Worm (Caenorhabditis elegans) whole organism, young adult: ENCODE measurements around the gene his-48.

Experiments used
- B0019.2 ChIP-seq: fragments of 200-800 bp; sonication (Bioruptor generic); conservative IDR thresholded peaks from 2 replicates; pipeline ENCODE4 v1.3.6; 2022; ENCODE audit warnings: missing genetic modification reagents, missing genetic modification characterization, missing compliant biosample characterization
- B0035.1 ChIP-seq: sonication (generic microtip); optimal IDR thresholded peaks from 2 replicates; lab custom pipeline; 2016; ENCODE audit warnings: missing genetic modification characterization, mild to moderate bottlenecking, missing compliant biosample characterization, missing genotype, missing genetic modification reagents
- C17E4.6 ChIP-seq: fragments of 200-800 bp; sonication (Bioruptor generic); IDR thresholded peaks from 2 replicates; pipeline ENCODE4 v1.3.6; 2022; ENCODE audit warnings: missing genetic modification reagents, missing genetic modification characterization, missing compliant biosample characterization
- F23B12.7 ChIP-seq: sonication (generic microtip); optimal IDR thresholded peaks from 2 replicates; lab custom pipeline; 2017; ENCODE audit warnings: missing genetic modification characterization, mild to moderate bottlenecking, missing compliant biosample characterization, antibody characterized with exemption, moderate library complexity; ENCODE audit not compliant: insufficient read depth
- F33H1.4 ChIP-seq: fragments of 200-800 bp; sonication (Bioruptor generic); IDR thresholded peaks from 2 replicates; pipeline ENCODE4 v1.3.6; 2022; ENCODE audit warnings: missing genetic modification reagents, missing genetic modification characterization, missing compliant biosample characterization
- K12H6.12 ChIP-seq: fragments of 200-800 bp; sonication (Bioruptor generic); optimal IDR thresholded peaks from 2 replicates; lab custom pipeline; 2018; ENCODE audit warnings: mild to moderate bottlenecking, missing genetic modification characterization, missing compliant biosample characterization
- T26A5.8 ChIP-seq: sonication (generic microtip); optimal IDR thresholded peaks from 2 replicates; lab custom pipeline; 2016; ENCODE audit warnings: missing genetic modification characterization, missing compliant biosample characterization
- Y95B8A.8 ChIP-seq: fragments of 200-800 bp; sonication (Bioruptor generic); IDR thresholded peaks from 2 replicates; pipeline ENCODE4 v1.3.6; 2022; ENCODE audit warnings: missing genetic modification reagents, missing genetic modification characterization, missing compliant biosample characterization
- ZK185.1 ChIP-seq: sonication (generic microtip); optimal IDR thresholded peaks from 2 replicates; lab custom pipeline; 2016; ENCODE audit warnings: mild to moderate bottlenecking, missing genetic modification characterization, missing compliant biosample characterization; ENCODE audit not compliant: poor library complexity, severe bottlenecking
- atf-7 ChIP-seq: sonication (generic microtip); optimal IDR thresholded peaks from 2 replicates; lab custom pipeline; 2017; ENCODE audit warnings: mild to moderate bottlenecking, missing genetic modification characterization, missing compliant biosample characterization
- athp-1 ChIP-seq: sonication (generic microtip); optimal IDR thresholded peaks from 2 replicates; lab custom pipeline; 2017; ENCODE audit warnings: mild to moderate bottlenecking, missing genetic modification characterization, missing compliant biosample characterization
- attf-3 ChIP-seq: fragments of 200-800 bp; sonication (Bioruptor generic); conservative IDR thresholded peaks from 2 replicates; pipeline ENCODE4 v1.3.6; 2022; ENCODE audit warnings: missing genetic modification reagents, missing genetic modification characterization, missing compliant biosample characterization
- cebp-1 ChIP-seq, 2 experiments: fragments of 200-800 bp in 1 of 2; sonication (Bioruptor generic) in 1 of 2; sonication (generic microtip) in 1 of 2; IDR thresholded peaks in 1 of 2; optimal IDR thresholded peaks in 1 of 2; 2 replicates each; pipeline versions ENCODE4 v1.3.6 to Lab custom; 2017 to 2022; ENCODE audit warnings: missing compliant biosample characterization in 2 of 2, missing genetic modification characterization in 2 of 2, mild to moderate bottlenecking in 1 of 2, missing genetic modification reagents in 1 of 2, moderate library complexity in 1 of 2
- ceh-27 ChIP-seq: fragments of 200-800 bp; sonication (Bioruptor generic); optimal IDR thresholded peaks from 2 replicates; lab custom pipeline; 2018; ENCODE audit warnings: mild to moderate bottlenecking, missing genetic modification characterization, moderate library complexity, missing compliant biosample characterization
- ceh-79 ChIP-seq: sonication (generic microtip); optimal IDR thresholded peaks from 2 replicates; lab custom pipeline; 2017; ENCODE audit warnings: mild to moderate bottlenecking, missing genetic modification characterization, missing compliant biosample characterization
- ceh-91 ChIP-seq: fragments of 200-800 bp; sonication (Bioruptor generic); IDR thresholded peaks from 2 replicates; pipeline ENCODE4 v1.3.6; 2022; ENCODE audit warnings: missing genetic modification reagents, missing genetic modification characterization, missing compliant biosample characterization
- ets-4 ChIP-seq: fragments of 200-800 bp; sonication (Bioruptor generic); optimal IDR thresholded peaks from 2 replicates; lab custom pipeline; 2018; ENCODE audit warnings: mild to moderate bottlenecking, missing genetic modification characterization, missing compliant biosample characterization
- gei-17 ChIP-seq: fragments of 200-800 bp; sonication (Bioruptor generic); optimal IDR thresholded peaks from 2 replicates; lab custom pipeline; 2018; ENCODE audit warnings: mild to moderate bottlenecking, missing genetic modification characterization, missing compliant biosample characterization
- hsf-1 ChIP-seq: fragments of 200-800 bp; sonication (Bioruptor generic); IDR thresholded peaks from 2 replicates; pipeline ENCODE4 v1.3.6; 2022; ENCODE audit warnings: missing genetic modification reagents, missing genetic modification characterization, missing compliant biosample characterization
- let-607 ChIP-seq, 2 experiments: fragments of 200-800 bp in 1 of 2; sonication (Bioruptor generic) in 1 of 2; sonication (generic microtip) in 1 of 2; optimal IDR thresholded peaks; 2 replicates each; lab custom pipeline; 2016 to 2018; ENCODE audit warnings: mild to moderate bottlenecking in 2 of 2, missing compliant biosample characterization in 2 of 2, missing genetic modification characterization in 2 of 2, moderate library complexity in 2 of 2, missing genotype in 1 of 2
- lin-35 ChIP-seq, 3 experiments: fragments of 150-350 bp in 2 of 3; sonication (generic microtip) in 1 of 3; optimal IDR thresholded peaks; 2 replicates each; lab custom pipeline; 2014 to 2018; ENCODE audit warnings: missing biosample characterization in 3 of 3, missing genetic modification characterization in 3 of 3, missing genetic modification reagents in 3 of 3
- lin-40 ChIP-seq: sonication (generic microtip); optimal IDR thresholded peaks from 2 replicates; lab custom pipeline; 2016; ENCODE audit warnings: missing genetic modification characterization, mild to moderate bottlenecking, missing compliant biosample characterization, missing genotype, missing genetic modification reagents
- lin-54 ChIP-seq: fragments of 200-800 bp; sonication (Bioruptor generic); optimal IDR thresholded peaks from 2 replicates; lab custom pipeline; 2018; ENCODE audit warnings: mild to moderate bottlenecking, missing genetic modification characterization, missing compliant biosample characterization
- lsy-27 ChIP-seq: sonication (generic microtip); optimal IDR thresholded peaks from 2 replicates; lab custom pipeline; 2017; ENCODE audit warnings: missing genetic modification characterization, mild to moderate bottlenecking, missing compliant biosample characterization, antibody characterized with exemption, missing genotype, borderline replicate concordance; ENCODE audit not compliant: insufficient read depth
- madf-3 ChIP-seq: fragments of 200-800 bp; sonication (Bioruptor generic); IDR thresholded peaks from 2 replicates; pipeline ENCODE4 v1.3.6; 2022; ENCODE audit warnings: missing genetic modification reagents, missing genetic modification characterization, missing compliant biosample characterization
- mcd-1 ChIP-seq: fragments of 200-800 bp; sonication (Bioruptor generic); IDR thresholded peaks from 2 replicates; pipeline ENCODE4 v1.3.6; 2022; ENCODE audit warnings: missing genetic modification reagents, missing genetic modification characterization, missing compliant biosample characterization
- mel-28 ChIP-seq: sonication (generic microtip); optimal IDR thresholded peaks from 2 replicates; lab custom pipeline; 2016; ENCODE audit warnings: borderline replicate concordance, mild to moderate bottlenecking, missing genetic modification characterization, missing compliant biosample characterization
- nfya-2 ChIP-seq: fragments of 200-800 bp; sonication (Bioruptor generic); IDR thresholded peaks from 2 replicates; pipeline ENCODE4 v1.3.6; 2022; ENCODE audit warnings: missing genetic modification reagents, missing genetic modification characterization, missing compliant biosample characterization
- nfyb-1 ChIP-seq: fragments of 200-800 bp; sonication (Bioruptor generic); IDR thresholded peaks from 2 replicates; pipeline ENCODE4 v1.3.6; 2022; ENCODE audit warnings: missing genetic modification reagents, missing genetic modification characterization, missing compliant biosample characterization
- nhr-179 ChIP-seq: sonication (generic microtip); optimal IDR thresholded peaks from 2 replicates; lab custom pipeline; 2016; ENCODE audit warnings: mild to moderate bottlenecking, missing genetic modification characterization, missing compliant biosample characterization
- nhr-27 ChIP-seq: fragments of 200-800 bp; sonication (Bioruptor generic); optimal IDR thresholded peaks from 2 replicates; lab custom pipeline; 2018; ENCODE audit warnings: mild to moderate bottlenecking, missing genetic modification characterization, moderate library complexity, missing compliant biosample characterization
- repo-1 ChIP-seq: sonication (generic microtip); optimal IDR thresholded peaks from 2 replicates; lab custom pipeline; 2017; ENCODE audit warnings: mild to moderate bottlenecking, missing genetic modification characterization, missing compliant biosample characterization
- snpc-4 ChIP-seq, 5 experiments: fragments of 150-350 bp in 1 of 5; sonication (generic microtip) in 4 of 5; optimal IDR thresholded peaks; 2 replicates each; lab custom pipeline; 2014 to 2018; ENCODE audit warnings: missing genetic modification characterization in 5 of 5, missing biosample characterization in 3 of 5, antibody characterized with exemption in 2 of 5, mild to moderate bottlenecking in 2 of 5, missing compliant biosample characterization in 2 of 5, missing genotype in 2 of 5, moderate library complexity in 2 of 5, missing genetic modification reagents in 1 of 5
- tbx-9 ChIP-seq: sonication (generic microtip); optimal IDR thresholded peaks from 2 replicates; lab custom pipeline; 2016; ENCODE audit warnings: borderline replicate concordance, missing genetic modification characterization, inconsistent platforms, missing compliant biosample characterization
- tlf-1 ChIP-seq: fragments of 200-800 bp; sonication (Bioruptor generic); optimal IDR thresholded peaks from 2 replicates; lab custom pipeline; 2018; ENCODE audit warnings: mild to moderate bottlenecking, missing genetic modification characterization, missing compliant biosample characterization
- unc-130 ChIP-seq: sonication (generic microtip); optimal IDR thresholded peaks from 2 replicates; lab custom pipeline; 2016; ENCODE audit warnings: missing genetic modification reagents, missing genetic modification characterization, missing compliant biosample characterization
- ztf-18 ChIP-seq: sonication (generic microtip); optimal IDR thresholded peaks from 2 replicates; lab custom pipeline; 2016; ENCODE audit warnings: missing genotype, mild to moderate bottlenecking, missing genetic modification characterization, missing compliant biosample characterization
- ztf-26 ChIP-seq: sonication (generic microtip); optimal IDR thresholded peaks from 2 replicates; lab custom pipeline; 2017; ENCODE audit warnings: missing genetic modification characterization, missing compliant biosample characterization
- ztf-28 ChIP-seq: fragments of 200-800 bp; sonication (Bioruptor generic); IDR thresholded peaks from 2 replicates; pipeline ENCODE4 v1.3.6; 2022; ENCODE audit warnings: missing genetic modification reagents, missing genetic modification characterization, missing compliant biosample characterization

Gene his-48

DNA sequence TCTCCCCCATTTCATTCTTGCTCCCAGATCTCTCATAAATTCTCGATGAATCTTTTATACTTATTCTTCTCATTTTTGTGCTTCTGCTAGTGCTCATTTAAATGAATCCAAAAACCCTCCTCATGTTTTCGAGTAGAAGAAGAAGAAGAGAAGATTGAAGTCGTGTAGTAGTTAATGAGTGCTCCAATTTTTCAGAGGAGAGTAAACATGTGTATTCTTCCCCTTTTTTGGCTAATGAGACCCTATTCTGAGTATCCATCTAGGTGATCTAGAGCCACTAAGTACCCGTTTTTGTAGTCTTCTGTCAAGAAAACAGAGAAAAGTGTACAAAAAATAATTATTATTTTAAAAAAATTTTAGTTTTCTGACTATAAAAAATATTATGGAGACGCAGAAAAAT, 27.0 kb downstream of the his-48 start:
- TF ChIP-seq F23B12.7 (no peak), C17E4.6 (no peak), ztf-26 (tag; lab: Kevin White, UChicago) (no peak), lin-54 (GFP tag; lab: Kevin White, UChicago) (no peak), nfya-2 (GFP tag; lab: Robert Waterston, UW) (no peak), snpc-4 (GFP tag; optimal IDR thresholded peaks at IDR 0.05; lab: Kevin White, UChicago) (no peak), snpc-4 (tag; optimal IDR thresholded peaks at IDR 0.05; lab: Kevin White, UChicago) (no peak), mcd-1 (GFP tag; lab: Robert Waterston, UW) (no peak)

DNA sequence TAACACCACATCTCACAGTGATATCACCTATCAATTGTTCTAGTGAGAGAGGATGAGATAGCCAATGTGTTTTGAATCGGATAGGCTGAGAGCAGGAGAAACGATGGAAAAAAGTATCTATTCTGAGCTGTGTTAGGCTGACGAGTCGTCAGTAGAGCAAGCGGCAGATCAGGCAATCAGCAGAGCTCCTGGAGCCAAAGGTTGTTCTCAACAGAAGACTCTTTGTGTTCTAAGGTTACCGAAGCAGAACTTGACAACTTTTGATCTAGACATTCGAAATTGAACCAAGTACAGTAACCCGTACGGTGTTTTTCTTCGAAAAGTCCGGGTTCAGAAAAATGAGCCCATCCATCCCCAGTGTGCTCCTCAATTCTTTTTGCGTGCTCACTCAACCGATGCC, 28.2 kb downstream of the his-48 start:
- TF ChIP-seq lin-35 (GFP tag; optimal IDR thresholded peaks at IDR 0.05; lab: Kevin White, UChicago): no peak

DNA sequence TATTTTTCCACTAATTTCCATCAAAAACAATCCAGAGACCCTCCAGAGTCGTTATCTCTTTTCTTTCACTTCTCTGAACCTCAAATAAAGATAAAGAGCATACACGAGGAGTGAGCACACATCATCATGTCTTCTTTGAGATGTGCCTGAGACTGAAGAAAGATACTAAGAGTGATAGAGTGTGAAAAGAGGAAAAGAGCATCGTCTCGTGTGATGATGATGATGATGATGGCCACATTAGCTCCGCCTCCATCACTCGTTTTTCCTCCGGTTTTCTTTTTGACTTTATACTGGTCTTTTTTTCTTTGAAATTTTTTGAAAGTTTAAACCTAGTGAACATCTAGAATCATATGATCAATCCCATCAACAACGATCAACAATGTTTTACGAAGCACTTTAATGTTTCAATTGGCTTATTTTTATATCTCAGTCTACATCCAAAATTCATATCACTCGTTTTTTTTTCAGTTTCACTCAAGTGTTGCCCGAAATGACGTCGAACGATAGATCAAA, 29.5 kb downstream of the his-48 start, which contains the start of gene T01G1.2:
TSS of gene T01G1.2 (plus strand) at position 463 of the 513 bp plus-strand sequence.
- TF ChIP-seq ceh-91 (GFP tag; lab: Robert Waterston, UW) (no peak), tbx-9 (tag; lab: Kevin White, UChicago) (no peak), ztf-18 (tag; lab: Kevin White, UChicago) (no peak), B0035.1 (tag; lab: Kevin White, UChicago) (no peak), tlf-1 (GFP tag; lab: Kevin White, UChicago) (no peak), repo-1 (no peak), B0019.2 (GFP tag; lab: Robert Waterston, UW) (no peak), madf-3 (GFP tag; lab: Robert Waterston, UW) (no peak), nfyb-1 (no peak), ceh-27 (GFP tag; lab: Kevin White, UChicago) (no peak), cebp-1 (GFP tag; IDR thresholded peaks at IDR 0.05; lab: Robert Waterston, UW) (no peak), cebp-1 (tag; optimal IDR thresholded peaks at IDR 0.05; lab: Kevin White, UChicago) (no peak), gei-17 (GFP tag; lab: Kevin White, UChicago) (no peak), ets-4 (GFP tag; lab: Kevin White, UChicago) (no peak), atf-7 (tag; lab: Kevin White, UChicago) (no peak), ztf-28 (GFP tag; lab: Robert Waterston, UW) (no peak), let-607 (tag; optimal IDR thresholded peaks at IDR 0.05; lab: Kevin White, UChicago) (no peak), T26A5.8 (tag; lab: Kevin White, UChicago) (no peak), hsf-1 (GFP tag; lab: Robert Waterston, UW) (no peak)

DNA sequence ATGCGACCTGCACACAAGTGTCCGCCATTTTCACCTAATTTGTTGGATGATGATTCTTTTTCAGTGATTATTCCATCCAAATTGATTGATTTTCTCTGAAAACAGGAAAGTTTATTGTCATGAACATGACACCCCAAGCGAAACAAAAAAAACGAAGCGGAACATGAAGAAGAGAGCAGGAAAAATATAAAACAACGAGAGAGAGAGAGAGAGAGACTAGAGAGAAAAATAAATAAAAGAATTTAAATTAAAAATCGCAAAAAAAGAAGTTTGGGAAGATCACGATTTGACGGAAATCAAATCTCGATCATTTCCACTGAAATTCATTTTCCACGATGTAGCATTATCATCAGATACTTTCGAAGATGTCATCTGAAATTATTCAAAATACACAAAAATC, 35.2 kb downstream of the his-48 start, which contains the start of gene klp-12:
TSS of gene klp-12 (minus strand) at position 101 of the 400 bp plus-strand sequence.
- TF ChIP-seq gei-17 (GFP tag; lab: Kevin White, UChicago) (no peak), nfyb-1 (no peak), tbx-9 (tag; lab: Kevin White, UChicago) (no peak), F33H1.4 (no peak), Y95B8A.8 (GFP tag; lab: Robert Waterston, UW) (no peak), F23B12.7 (no peak), nhr-179 (no peak), ceh-79 (tag; lab: Kevin White, UChicago) (no peak), K12H6.12 (tag; lab: Kevin White, UChicago) (no peak), ztf-28 (GFP tag; lab: Robert Waterston, UW) (no peak), lin-54 (GFP tag; lab: Kevin White, UChicago) (no peak), mel-28 (tag; lab: Kevin White, UChicago) (no peak), athp-1 (no peak), ZK185.1 (tag; lab: Kevin White, UChicago) (no peak), lsy-27 (tag; lab: Kevin White, UChicago) (no peak), attf-3 (no peak), nhr-27 (tag; lab: Kevin White, UChicago) (no peak), hsf-1 (GFP tag; lab: Robert Waterston, UW) (no peak), lin-40 (tag; lab: Kevin White, UChicago) (no peak), unc-130 (GFP tag; lab: Kevin White, UChicago) (no peak)
